Fruit fly (Drosophila melanogaster): ENCODE measurements around the gene MagR.
A peak's percentile ranks its signal among the peaks of the same experiment; 100 is the strongest.

MagR gene

DNA sequence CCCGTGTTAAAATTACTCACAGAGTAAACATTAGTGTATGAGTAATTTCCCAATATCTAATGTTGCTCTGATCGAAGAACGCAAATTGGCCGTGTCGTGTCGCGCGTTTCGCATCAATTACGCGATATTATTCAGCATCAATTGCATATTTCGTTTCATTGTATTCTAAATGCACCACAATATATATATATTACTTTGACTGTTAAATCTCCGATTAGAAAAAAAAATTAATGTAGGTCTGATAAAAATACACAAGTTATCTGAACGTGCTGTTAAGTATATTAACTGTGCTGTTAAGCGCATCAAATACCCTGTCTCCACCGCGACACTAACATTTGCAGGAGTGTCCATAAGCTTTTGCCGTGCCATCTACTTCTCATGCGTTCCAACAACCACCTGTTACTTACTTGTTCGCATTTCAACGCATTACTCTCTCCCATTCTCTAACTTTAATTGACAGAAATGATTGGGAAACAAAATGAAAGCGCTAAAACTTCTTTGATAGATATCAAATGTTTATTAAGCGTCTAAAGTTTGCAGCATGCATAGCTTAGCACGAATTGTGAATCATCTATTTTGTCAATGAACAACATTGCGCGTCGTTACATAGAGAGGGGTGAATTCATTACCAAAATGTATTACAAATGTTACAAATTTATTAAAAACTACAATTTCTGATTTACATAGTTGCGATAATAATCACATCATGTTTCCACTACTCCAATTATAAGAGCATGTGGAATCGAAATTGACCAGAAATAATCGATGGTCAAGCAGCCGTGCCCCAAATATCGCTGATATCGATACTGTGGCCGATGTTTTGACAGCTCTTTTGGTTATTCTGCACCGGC, 26.6 kb downstream of the MagR start, which contains the start of the genes Graf and mRpL3 (continued):
- TF ChIP-seq CG3065 (GFP tag; optimal IDR thresholded peaks at IDR 0.05), result no peak
- TF ChIP-seq Bdp1 (GFP tag; optimal IDR thresholded peaks at IDR 0.05), result no peak
- TF ChIP-seq Fer1 (GFP tag; optimal IDR thresholded peaks at IDR 0.05), result no peak
- TF ChIP-seq Vsx1 (GFP tag; optimal IDR thresholded peaks at IDR 0.05), result no peak
- TF ChIP-seq CG4360 (GFP tag; IDR thresholded peaks at IDR 0.05), result no peak
- TF ChIP-seq Mes4 (GFP tag; optimal IDR thresholded peaks at IDR 0.05), result no peak
- TF ChIP-seq CG1529 (GFP tag; optimal IDR thresholded peaks at IDR 0.05), result no peak
- TF ChIP-seq CG8765 (GFP tag; IDR thresholded peaks at IDR 0.05), result no peak
- TF ChIP-seq so (GFP tag; IDR thresholded peaks at IDR 0.05), result no peak
- TF ChIP-seq CG14965 (GFP tag; optimal IDR thresholded peaks at IDR 0.05; ENCODE audit: borderline replicate concordance), result no peak
- no peak for TF ChIP-seq Tbp (GFP tag; optimal IDR thresholded peaks at IDR 0.05)
- TF ChIP-seq CG17361 (GFP tag; IDR thresholded peaks at IDR 0.05), result no peak; the same call in 2 of the 3 replicates
- no peak for TF ChIP-seq ham (GFP tag; IDR thresholded peaks at IDR 0.05)
- no peak for TF ChIP-seq CG16815 (GFP tag; optimal IDR thresholded peaks at IDR 0.05)
- no peak for TF ChIP-seq sd (tag; optimal IDR thresholded peaks at IDR 0.05)
- no peak for TF ChIP-seq onecut (GFP tag; IDR thresholded peaks at IDR 0.05)
- TF ChIP-seq kni (GFP tag; optimal IDR thresholded peaks at IDR 0.05), result no peak
- TF ChIP-seq ash1 (GFP tag; optimal IDR thresholded peaks at IDR 0.05), result no peak
- TF ChIP-seq CG1603 (tag; optimal IDR thresholded peaks at IDR 0.05), result peak; percentile 33
- TF ChIP-seq croc (GFP tag; conservative IDR thresholded peaks at IDR 0.05), result no peak
- TF ChIP-seq row (GFP tag; IDR thresholded peaks at IDR 0.05), result peak; percentile 57
- TF ChIP-seq cato (GFP tag; optimal IDR thresholded peaks at IDR 0.05; ENCODE audit: borderline replicate concordance), result no peak
- TF ChIP-seq chif (GFP tag; optimal IDR thresholded peaks at IDR 0.05), result no peak
- TF ChIP-seq danr (GFP tag; IDR thresholded peaks at IDR 0.05), result no peak
- TF ChIP-seq sens-2 (GFP tag; IDR thresholded peaks at IDR 0.05), result no peak
- no peak for TF ChIP-seq NC2α (GFP tag; optimal IDR thresholded peaks at IDR 0.05)
- TF ChIP-seq Blimp-1 (GFP tag; optimal IDR thresholded peaks at IDR 0.05), result no peak
- TF ChIP-seq CoRest (tag; optimal IDR thresholded peaks at IDR 0.05), result no peak
- no peak for TF ChIP-seq Oaz (GFP tag; IDR thresholded peaks at IDR 0.05)
- no peak for TF ChIP-seq H15 (GFP tag; IDR thresholded peaks at IDR 0.05)
- no peak for TF ChIP-seq CG17829 (tag; optimal IDR thresholded peaks at IDR 0.05)
- no peak for TF ChIP-seq zf30C (GFP tag; optimal IDR thresholded peaks at IDR 0.05)
- TF ChIP-seq slou (GFP tag; optimal IDR thresholded peaks at IDR 0.05), result no peak
- TF ChIP-seq stc (GFP tag; IDR thresholded peaks at IDR 0.05), result no peak
- TF ChIP-seq Dip2 (GFP tag; IDR thresholded peaks at IDR 0.05), result no peak
- TF ChIP-seq Xrp1 (GFP tag; IDR thresholded peaks at IDR 0.05), result no peak
- no peak for TF ChIP-seq Gsc (GFP tag; IDR thresholded peaks at IDR 0.05)
- TF ChIP-seq Stat92E (GFP tag; optimal IDR thresholded peaks at IDR 0.05), result no peak
- TF ChIP-seq CG9932 (GFP tag; IDR thresholded peaks at IDR 0.05), result no peak; the same call in 1 of the 2 replicates
- no peak for TF ChIP-seq zen (tag; optimal IDR thresholded peaks at IDR 0.05)
- TF ChIP-seq CG3847 (GFP tag; IDR thresholded peaks at IDR 0.05), result no peak
- no peak for TF ChIP-seq CG10959 (GFP tag; IDR thresholded peaks at IDR 0.05)
- peak; percentile 41 for TF ChIP-seq CG14710 (tag; optimal IDR thresholded peaks at IDR 0.05)
- peak; percentile 22 for TF ChIP-seq dm (GFP tag; optimal IDR thresholded peaks at IDR 0.05)
- no peak for TF ChIP-seq hkb (optimal IDR thresholded peaks at IDR 0.05)
- no peak for TF ChIP-seq hkb (GFP tag; IDR thresholded peaks at IDR 0.05)
- TF ChIP-seq CG8388 (GFP tag; optimal IDR thresholded peaks at IDR 0.05), result no peak
- TF ChIP-seq CG18262 (tag; optimal IDR thresholded peaks at IDR 0.05), result no peak
- TF ChIP-seq usp (GFP tag; optimal IDR thresholded peaks at IDR 0.05), result no peak
- no peak for TF ChIP-seq peb (GFP tag; IDR thresholded peaks at IDR 0.05)
- peak in 1 of 2 experiments; percentile 2 for TF ChIP-seq tll (GFP tag; optimal IDR thresholded peaks at IDR 0.05)

Data from whole organism, embryonic.